Worm (Caenorhabditis elegans) whole organism, midembryonic: ENCODE results near the gene srw-98.
"Not testable (repeated sequence)": the region's sequence is repeated elsewhere in the genome, so short reads cannot be mapped to it uniquely, and the experiment has no call there.

Source experiments
- T22C8.4 ChIP-seq: fragments of 200-800 bp; sonication (Bioruptor generic); IDR thresholded peaks from 2 replicates; pipeline ENCODE4 v1.3.6; 2022; ENCODE audit warnings: missing genetic modification characterization, missing compliant biosample characterization
- cog-1 ChIP-seq: sonication (generic microtip); optimal IDR thresholded peaks from 2 replicates; lab custom pipeline; 2016; ENCODE audit warnings: missing genetic modification characterization, missing compliant biosample characterization
- med-1 ChIP-seq: sonication (generic microtip); optimal IDR thresholded peaks from 2 replicates; lab custom pipeline; 2017; ENCODE audit warnings: missing genetic modification characterization, mild to moderate bottlenecking, missing compliant biosample characterization, antibody characterized with exemption, missing genetic modification reagents; ENCODE audit not compliant: insufficient read depth
- ref-1 ChIP-seq: fragments of 200-800 bp; sonication (Bioruptor generic); conservative IDR thresholded peaks from 2 replicates; pipeline ENCODE4 v1.3.6; 2022; ENCODE audit warnings: missing genetic modification reagents, missing genetic modification characterization, missing compliant biosample characterization

ce11 chrV:1693876-1694275 lies 15.7 kb upstream of the srw-98 start, which contains the start of gene Y46H3C.7:
- not testable (repeated sequence) for TF ChIP-seq med-1 (GFP tag; lab: Kevin White, UChicago); ref-1 (GFP tag; lab: Robert Waterston, UW); cog-1 (tag; lab: Kevin White, UChicago); T22C8.4
